Worm (Caenorhabditis elegans) whole organism, mixed stage, embryonic: ENCODE measurements around the gene pdi-6.

ENCODE experiments used
- M03D4.4 ChIP-seq: sonication (generic microtip); optimal IDR thresholded peaks from 2 replicates; lab custom pipeline; 2017; ENCODE audit warnings: mild to moderate bottlenecking, missing genetic modification characterization, missing compliant biosample characterization
- bed-3 ChIP-seq: fragments of 200-800 bp; sonication (Bioruptor generic); optimal IDR thresholded peaks from 3 replicates; lab custom pipeline; 2018; ENCODE audit warnings: mild to moderate bottlenecking, missing genetic modification characterization, moderate library complexity, missing compliant biosample characterization
- blmp-1 ChIP-seq: fragments of 150-350 bp; optimal IDR thresholded peaks from 2 replicates; lab custom pipeline; 2014; ENCODE audit warnings: missing biosample characterization, missing genetic modification characterization
- ceh-39 ChIP-seq: fragments of 150-350 bp; optimal IDR thresholded peaks from 2 replicates; lab custom pipeline; 2014; ENCODE audit warnings: missing biosample characterization, missing genetic modification characterization
- ceh-43 ChIP-seq: fragments of 200-800 bp; sonication (Bioruptor generic); optimal IDR thresholded peaks from 2 replicates; lab custom pipeline; 2018; ENCODE audit warnings: mild to moderate bottlenecking, missing genetic modification characterization, moderate library complexity, missing compliant biosample characterization
- ceh-83 ChIP-seq: fragments of 200-800 bp; sonication (Bioruptor generic); optimal IDR thresholded peaks from 2 replicates; lab custom pipeline; 2018; ENCODE audit warnings: mild to moderate bottlenecking, missing genetic modification characterization, missing compliant biosample characterization
- ces-1 ChIP-seq: fragments of 150-350 bp; optimal IDR thresholded peaks from 2 replicates; lab custom pipeline; 2014; ENCODE audit warnings: missing biosample characterization, missing genetic modification reagents, missing genetic modification characterization
- cnd-1 ChIP-seq: fragments of 200-800 bp; sonication (Bioruptor generic); optimal IDR thresholded peaks from 2 replicates; lab custom pipeline; 2018; ENCODE audit warnings: mild to moderate bottlenecking, missing genetic modification characterization, missing compliant biosample characterization
- drap-1 ChIP-seq: fragments of 200-800 bp; sonication (Bioruptor generic); optimal IDR thresholded peaks from 3 replicates; lab custom pipeline; 2018; ENCODE audit warnings: mild to moderate bottlenecking, missing genetic modification characterization, missing compliant biosample characterization
- elt-1 ChIP-seq: sonication (generic microtip); optimal IDR thresholded peaks from 2 replicates; lab custom pipeline; 2017; ENCODE audit warnings: missing genetic modification characterization, mild to moderate bottlenecking, missing compliant biosample characterization, antibody characterized with exemption, moderate library complexity, borderline replicate concordance; ENCODE audit not compliant: insufficient read depth
- elt-3 ChIP-seq: fragments of 150-350 bp; optimal IDR thresholded peaks from 2 replicates; lab custom pipeline; 2014; ENCODE audit warnings: missing biosample characterization, missing genetic modification characterization
- flh-1 ChIP-seq: fragments of 200-800 bp; sonication (Bioruptor generic); optimal IDR thresholded peaks from 2 replicates; lab custom pipeline; 2018; ENCODE audit warnings: mild to moderate bottlenecking, missing genetic modification characterization, moderate library complexity, missing compliant biosample characterization
- ham-2 ChIP-seq: fragments of 200-800 bp; sonication (Bioruptor generic); optimal IDR thresholded peaks from 2 replicates; lab custom pipeline; 2018; ENCODE audit warnings: mild to moderate bottlenecking, missing genetic modification characterization, missing compliant biosample characterization
- hlh-1 ChIP-seq: fragments of 150-350 bp; optimal IDR thresholded peaks from 2 replicates; lab custom pipeline; 2014; ENCODE audit warnings: missing biosample characterization, missing genetic modification reagents, missing genetic modification characterization
- lin-13 ChIP-seq: fragments of 150-350 bp; optimal IDR thresholded peaks from 2 replicates; lab custom pipeline; 2014; ENCODE audit warnings: missing biosample characterization, missing genetic modification characterization
- lin-32 ChIP-seq: fragments of 200-800 bp; sonication (Bioruptor generic); optimal IDR thresholded peaks from 2 replicates; lab custom pipeline; 2018; ENCODE audit warnings: mild to moderate bottlenecking, missing genetic modification characterization, missing compliant biosample characterization
- lsy-2 ChIP-seq: fragments of 150-350 bp; optimal IDR thresholded peaks from 2 replicates; lab custom pipeline; 2014; ENCODE audit warnings: missing biosample characterization, missing genetic modification characterization
- mab-5 ChIP-seq: fragments of 150-350 bp; optimal IDR thresholded peaks from 2 replicates; lab custom pipeline; 2014; ENCODE audit warnings: missing biosample characterization, missing genetic modification characterization
- mep-1 ChIP-seq: fragments of 150-350 bp; optimal IDR thresholded peaks from 2 replicates; lab custom pipeline; 2017; ENCODE audit warnings: missing biosample characterization, missing genetic modification reagents, missing genetic modification characterization, inconsistent platforms
- mls-2 ChIP-seq: sonication (generic microtip); optimal IDR thresholded peaks from 2 replicates; lab custom pipeline; 2016; ENCODE audit warnings: mild to moderate bottlenecking, missing genetic modification characterization, moderate library complexity, missing compliant biosample characterization
- nhr-12 ChIP-seq: fragments of 150-350 bp; optimal IDR thresholded peaks from 2 replicates; lab custom pipeline; 2014; ENCODE audit warnings: missing biosample characterization, missing genetic modification characterization
- nhr-2 ChIP-seq: fragments of 150-350 bp; optimal IDR thresholded peaks from 2 replicates; lab custom pipeline; 2014; ENCODE audit warnings: missing biosample characterization, missing genetic modification characterization
- nhr-237 ChIP-seq: fragments of 150-350 bp; optimal IDR thresholded peaks from 2 replicates; lab custom pipeline; 2014; ENCODE audit warnings: missing biosample characterization, missing genetic modification characterization
- nhr-28 ChIP-seq: fragments of 150-350 bp; optimal IDR thresholded peaks from 2 replicates; lab custom pipeline; 2014; ENCODE audit warnings: missing biosample characterization, missing genetic modification characterization
- nhr-76 ChIP-seq: sonication (generic microtip); optimal IDR thresholded peaks from 2 replicates; lab custom pipeline; 2017; ENCODE audit warnings: missing biosample characterization, missing genetic modification characterization
- pha-4 ChIP-seq: fragments of 150-350 bp; optimal IDR thresholded peaks from 2 replicates; lab custom pipeline; 2018; ENCODE audit warnings: missing biosample characterization, missing genetic modification reagents, missing genetic modification characterization
- sem-2 ChIP-seq: fragments of 200-800 bp; sonication (Bioruptor generic); optimal IDR thresholded peaks from 2 replicates; lab custom pipeline; 2018; ENCODE audit warnings: mild to moderate bottlenecking, missing genetic modification characterization, missing compliant biosample characterization
- snpc-4 ChIP-seq: fragments of 150-350 bp; optimal IDR thresholded peaks from 2 replicates; lab custom pipeline; 2014; ENCODE audit warnings: missing biosample characterization, missing genetic modification characterization
- sptf-1 ChIP-seq: sonication (generic microtip); optimal IDR thresholded peaks from 2 replicates; lab custom pipeline; 2017; ENCODE audit warnings: mild to moderate bottlenecking, missing genetic modification characterization, moderate library complexity, missing compliant biosample characterization
- tbx-8 ChIP-seq: fragments of 200-800 bp; sonication (Bioruptor generic); optimal IDR thresholded peaks from 2 replicates; lab custom pipeline; 2018; ENCODE audit warnings: mild to moderate bottlenecking, missing genetic modification characterization, moderate library complexity, missing compliant biosample characterization
- unc-120 ChIP-seq: sonication (generic microtip); optimal IDR thresholded peaks from 2 replicates; lab custom pipeline; 2017; ENCODE audit warnings: missing genetic modification characterization, missing compliant biosample characterization; ENCODE audit not compliant: poor library complexity, severe bottlenecking
- unc-39 ChIP-seq: fragments of 150-350 bp; optimal IDR thresholded peaks from 2 replicates; lab custom pipeline; 2014; ENCODE audit warnings: missing biosample characterization, missing genetic modification characterization
- unc-62 ChIP-seq: fragments of 150-350 bp; optimal IDR thresholded peaks from 2 replicates; lab custom pipeline; 2014; ENCODE audit warnings: missing biosample characterization, missing genetic modification reagents, missing genetic modification characterization
- zip-8 ChIP-seq: fragments of 150-350 bp; optimal IDR thresholded peaks from 2 replicates; lab custom pipeline; 2014; ENCODE audit warnings: missing biosample characterization, missing genetic modification characterization
- ztf-11 ChIP-seq: fragments of 150-350 bp; optimal IDR thresholded peaks from 2 replicates; lab custom pipeline; 2014; ENCODE audit warnings: missing biosample characterization, missing genetic modification characterization

pdi-6 gene

ce11 chrX:7106103-7106502 is 37.7 kb upstream of the pdi-6 start, which contains the start of gene C36B7.2:
TSS of gene C36B7.2 (plus strand) at chrX:7106403.
- TF ChIP-seq lsy-2 (tag; lab: Kevin White, UChicago) (no peak), M03D4.4 (tag; lab: Kevin White, UChicago) (no peak)

- TF ChIP-seq lin-13 (tag; lab: Kevin White, UChicago) (no peak), unc-39 (tag; lab: Kevin White, UChicago) (no peak), blmp-1 (tag; lab: Kevin White, UChicago) (no peak), elt-1 (tag; lab: Kevin White, UChicago) (no peak), lin-32 (GFP tag; lab: Kevin White, UChicago) (no peak), mls-2 (tag; lab: Kevin White, UChicago) (no peak), hlh-1 (tag; lab: Kevin White, UChicago) (no peak), ceh-43 (GFP tag; lab: Kevin White, UChicago) (no peak), flh-1 (GFP tag; lab: Kevin White, UChicago) (no peak), nhr-12 (tag; lab: Kevin White, UChicago) (no peak), mab-5 (no peak), bed-3 (no peak), nhr-2 (tag; lab: Kevin White, UChicago) (no peak), M03D4.4 (tag; lab: Kevin White, UChicago) (no peak), unc-62 (GFP tag; lab: Kevin White, UChicago) (no peak), elt-3 (tag; lab: Kevin White, UChicago) (no peak), nhr-76 (tag; lab: Kevin White, UChicago) (no peak), mep-1 (tag; lab: Kevin White, UChicago) (no peak)
Observed at ce11 chrX:7101477-7101876, 33.1 kb upstream of the pdi-6 start, which contains the start of gene C36B7.3. TSS of gene C36B7.3 (plus strand) at chrX:7101777.

ce11 chrX:7100290-7100689 is 31.9 kb upstream of the pdi-6 start, which contains the start of gene C36B7.6:
TSS of gene C36B7.6 (minus strand) at chrX:7100338.
- TF ChIP-seq ztf-11 (tag; lab: Kevin White, UChicago) (no peak), elt-3 (tag; lab: Kevin White, UChicago) (no peak), lin-32 (GFP tag; lab: Kevin White, UChicago) (no peak), elt-1 (tag; lab: Kevin White, UChicago) (peak; percentile 20), cnd-1 (tag; lab: Kevin White, UChicago) (no peak), nhr-28 (no peak), M03D4.4 (tag; lab: Kevin White, UChicago) (no peak), unc-120 (tag; lab: Kevin White, UChicago) (no peak), sptf-1 (tag; lab: Kevin White, UChicago) (no peak), snpc-4 (tag; lab: Kevin White, UChicago) (no peak), drap-1 (GFP tag; lab: Kevin White, UChicago) (no peak), sem-2 (GFP tag; lab: Kevin White, UChicago) (no peak), mep-1 (tag; lab: Kevin White, UChicago) (peak; percentile 58), nhr-12 (tag; lab: Kevin White, UChicago) (no peak), zip-8 (tag; lab: Kevin White, UChicago) (no peak), ceh-39 (peak; percentile 42), unc-39 (tag; lab: Kevin White, UChicago) (no peak), ces-1 (GFP tag; lab: Kevin White, UChicago) (no peak), nhr-76 (tag; lab: Kevin White, UChicago) (no peak), mls-2 (tag; lab: Kevin White, UChicago) (no peak), blmp-1 (tag; lab: Kevin White, UChicago) (no peak), lin-13 (tag; lab: Kevin White, UChicago) (peak; percentile 41), ceh-83 (GFP tag; lab: Kevin White, UChicago) (no peak), unc-62 (GFP tag; lab: Kevin White, UChicago) (no peak), lsy-2 (tag; lab: Kevin White, UChicago) (no peak), nhr-2 (tag; lab: Kevin White, UChicago) (peak; percentile 50), pha-4 (tag; lab: Kevin White, UChicago) (no peak), nhr-237 (tag; lab: Kevin White, UChicago) (no peak), ham-2 (no peak), flh-1 (GFP tag; lab: Kevin White, UChicago) (no peak), bed-3 (no peak), mab-5 (no peak), ceh-43 (GFP tag; lab: Kevin White, UChicago) (no peak), tbx-8 (GFP tag; lab: Kevin White, UChicago) (no peak), hlh-1 (tag; lab: Kevin White, UChicago) (peak; percentile 43)
